Fruit fly (Drosophila melanogaster) whole organism, embryonic: ENCODE data around the gene slf.
A peak's percentile ranks its signal among the peaks of the same experiment; 100 is the strongest.

ENCODE experiments used
- Ada2b ChIP-seq: fragments of 200-800 bp; sonication (Bioruptor generic); IDR thresholded peaks from 2 replicates; pipeline ENCODE4 v1.3.6; 2022; ENCODE audit warnings: missing biosample characterization, missing genetic modification characterization
- CG10543 ChIP-seq: fragments of 200-800 bp; sonication (Bioruptor generic); optimal IDR thresholded peaks from 3 replicates; lab custom pipeline; 2017; ENCODE audit warnings: missing biosample characterization, mild to moderate bottlenecking, missing genetic modification characterization, moderate library complexity
- CG11696 ChIP-seq: fragments of 200-800 bp; sonication (Bioruptor generic); IDR thresholded peaks from 2 replicates; pipeline ENCODE4 v1.3.6; 2022; ENCODE audit warnings: missing biosample characterization, missing genetic modification characterization
- CG12391 ChIP-seq: fragments of 200-800 bp; sonication (Bioruptor generic); optimal IDR thresholded peaks from 3 replicates; lab custom pipeline; 2018; ENCODE audit warnings: missing biosample characterization, mild to moderate bottlenecking, missing genetic modification characterization, moderate library complexity
- CG12942 ChIP-seq: fragments of 200-800 bp; sonication (Bioruptor generic); optimal IDR thresholded peaks from 3 replicates; lab custom pipeline; 2016; ENCODE audit warnings: missing biosample characterization, missing genetic modification characterization
- CG13287 ChIP-seq: fragments of 200-800 bp; sonication (Bioruptor generic); IDR thresholded peaks from 2 replicates; pipeline ENCODE4 v1.3.6; 2022; ENCODE audit warnings: missing biosample characterization, missing genetic modification characterization; ENCODE audit not compliant: partially characterized antibody
- CG13296 ChIP-seq: fragments of 200-800 bp; sonication (Bioruptor generic); optimal IDR thresholded peaks from 3 replicates; lab custom pipeline; 2018; ENCODE audit warnings: missing biosample characterization, mild to moderate bottlenecking, missing genetic modification characterization
- CG14710 ChIP-seq: fragments of 200-800 bp; sonication (Bioruptor generic); optimal IDR thresholded peaks from 3 replicates; lab custom pipeline; 2019; ENCODE audit warnings: missing biosample characterization, mild to moderate bottlenecking, missing genetic modification characterization, moderate library complexity
- CG15011 ChIP-seq: fragments of 200-800 bp; sonication (Bioruptor generic); optimal IDR thresholded peaks from 3 replicates; lab custom pipeline; 2018; ENCODE audit warnings: missing biosample characterization, mild to moderate bottlenecking, missing genetic modification characterization
- CG15514 ChIP-seq: fragments of 200-800 bp; sonication (Bioruptor generic); optimal IDR thresholded peaks from 3 replicates; lab custom pipeline; 2017; ENCODE audit warnings: missing biosample characterization, missing genetic modification characterization, mild to moderate bottlenecking, moderate library complexity, missing genetic modification reagents
- CG17568 ChIP-seq: fragments of 200-800 bp; sonication (Bioruptor generic); optimal IDR thresholded peaks from 2 replicates; lab custom pipeline; 2018; ENCODE audit warnings: missing biosample characterization, mild to moderate bottlenecking, missing genetic modification characterization, moderate library complexity
- CG17912 ChIP-seq: fragments of 200-800 bp; sonication (Bioruptor generic); optimal IDR thresholded peaks from 2 replicates; lab custom pipeline; 2018; ENCODE audit warnings: missing biosample characterization, mild to moderate bottlenecking, missing genetic modification characterization
- CG18599 ChIP-seq: fragments of 200-800 bp; sonication (Bioruptor generic); optimal IDR thresholded peaks from 3 replicates; lab custom pipeline; 2017; ENCODE audit warnings: missing biosample characterization, missing genetic modification characterization, mild to moderate bottlenecking, moderate library complexity, missing genetic modification reagents
- CG31441 ChIP-seq: fragments of 200-800 bp; sonication (Bioruptor generic); IDR thresholded peaks from 2 replicates; pipeline ENCODE4 v1.3.6; 2022; ENCODE audit warnings: missing biosample characterization, missing genetic modification characterization
- CG3847 ChIP-seq: fragments of 200-800 bp; sonication (Bioruptor generic); IDR thresholded peaks from 2 replicates; pipeline ENCODE4 v1.3.6; 2022; ENCODE audit warnings: missing biosample characterization, missing genetic modification characterization
- CG4360 ChIP-seq: fragments of 200-800 bp; sonication (Bioruptor generic); IDR thresholded peaks from 2 replicates; pipeline ENCODE4 v1.3.6; 2022; ENCODE audit warnings: missing biosample characterization, missing genetic modification characterization
- CG4617 ChIP-seq: fragments of 200-800 bp; sonication (Bioruptor generic); optimal IDR thresholded peaks from 3 replicates; lab custom pipeline; 2016; ENCODE audit warnings: missing biosample characterization, missing genetic modification characterization, borderline replicate concordance
- CG6683 ChIP-seq: fragments of 200-800 bp; sonication (Bioruptor generic); optimal IDR thresholded peaks from 2 replicates; lab custom pipeline; 2017; ENCODE audit warnings: missing biosample characterization, mild to moderate bottlenecking, missing genetic modification characterization, missing genetic modification reagents
- CG7786 ChIP-seq: fragments of 200-800 bp; sonication (Bioruptor generic); optimal IDR thresholded peaks from 2 replicates; lab custom pipeline; 2016; ENCODE audit warnings: missing biosample characterization, missing genetic modification characterization
- CG7987 ChIP-seq: fragments of 200-800 bp; sonication (Bioruptor generic); optimal IDR thresholded peaks from 2 replicates; lab custom pipeline; 2018; ENCODE audit warnings: missing biosample characterization, mild to moderate bottlenecking, missing genetic modification characterization, moderate library complexity
- CG9817 ChIP-seq: fragments of 200-800 bp; sonication (Bioruptor generic); optimal IDR thresholded peaks from 2 replicates; lab custom pipeline; 2018; ENCODE audit warnings: missing biosample characterization, mild to moderate bottlenecking, missing genetic modification characterization, moderate library complexity
- CG9876 ChIP-seq: fragments of 200-800 bp; sonication (Bioruptor generic); optimal IDR thresholded peaks from 2 replicates; lab custom pipeline; 2016; ENCODE audit warnings: missing biosample characterization, missing genetic modification characterization
- CHES-1-like ChIP-seq: fragments of 200-800 bp; sonication (Bioruptor generic); optimal IDR thresholded peaks from 2 replicates; lab custom pipeline; 2016; ENCODE audit warnings: missing biosample characterization, missing genetic modification characterization
- Camta ChIP-seq: fragments of 200-800 bp; sonication (Bioruptor generic); optimal IDR thresholded peaks from 2 replicates; lab custom pipeline; 2016; ENCODE audit warnings: missing biosample characterization, missing genetic modification characterization
- Dad ChIP-seq: fragments of 200-800 bp; sonication (Bioruptor generic); optimal IDR thresholded peaks from 3 replicates; lab custom pipeline; 2016; ENCODE audit warnings: missing biosample characterization, missing genetic modification characterization
- H2.0 ChIP-seq: fragments of 200-800 bp; sonication (Bioruptor generic); IDR thresholded peaks from 2 replicates; pipeline ENCODE4 v1.3.6; 2022; ENCODE audit warnings: missing biosample characterization, missing genetic modification characterization
- Hmx ChIP-seq: fragments of 200-800 bp; sonication (Bioruptor generic); optimal IDR thresholded peaks from 2 replicates; lab custom pipeline; 2016; ENCODE audit warnings: missing biosample characterization, missing genetic modification characterization
- Hr3 ChIP-seq: fragments of 200-800 bp; sonication (Bioruptor generic); optimal IDR thresholded peaks from 3 replicates; lab custom pipeline; 2016; ENCODE audit warnings: missing biosample characterization, missing genetic modification characterization
- Neu2 ChIP-seq: fragments of 200-800 bp; sonication (Bioruptor generic); optimal IDR thresholded peaks from 3 replicates; lab custom pipeline; 2016; ENCODE audit warnings: missing biosample characterization, missing genetic modification characterization, borderline replicate concordance
- Opbp ChIP-seq: fragments of 200-800 bp; sonication (Bioruptor generic); IDR thresholded peaks from 3 replicates; pipeline ENCODE4 v1.3.6; 2022; ENCODE audit warnings: missing biosample characterization, missing genetic modification characterization; ENCODE audit not compliant: partially characterized antibody
- PHDP ChIP-seq: fragments of 200-800 bp; sonication (Bioruptor generic); optimal IDR thresholded peaks from 3 replicates; lab custom pipeline; 2018; ENCODE audit warnings: missing biosample characterization, mild to moderate bottlenecking, missing genetic modification characterization, moderate library complexity
- Sin3A ChIP-seq: fragments of >200 bp; optimal IDR thresholded peaks from 2 replicates; lab custom pipeline; 2018
- Sry-δ ChIP-seq: fragments of 200-800 bp; sonication (Bioruptor generic); optimal IDR thresholded peaks from 2 replicates; lab custom pipeline; 2016; ENCODE audit warnings: missing biosample characterization, missing genetic modification characterization
- Vsx1 ChIP-seq: fragments of 200-800 bp; sonication (Bioruptor generic); optimal IDR thresholded peaks from 2 replicates; lab custom pipeline; 2017; ENCODE audit warnings: missing biosample characterization, mild to moderate bottlenecking, missing genetic modification characterization, missing genetic modification reagents
- br ChIP-seq: fragments of >200 bp; optimal IDR thresholded peaks from 2 replicates; lab custom pipeline; 2017
- cato ChIP-seq: fragments of 200-800 bp; sonication (Bioruptor generic); optimal IDR thresholded peaks from 2 replicates; lab custom pipeline; 2016; ENCODE audit warnings: missing biosample characterization, missing genetic modification characterization, borderline replicate concordance
- cg ChIP-seq: fragments of 200-800 bp; sonication (Bioruptor generic); optimal IDR thresholded peaks from 3 replicates; lab custom pipeline; 2019; ENCODE audit warnings: missing biosample characterization, mild to moderate bottlenecking, missing genetic modification characterization, moderate library complexity
- fd102C ChIP-seq: fragments of 200-800 bp; sonication (Bioruptor generic); optimal IDR thresholded peaks from 2 replicates; lab custom pipeline; 2018; ENCODE audit warnings: missing biosample characterization, mild to moderate bottlenecking, missing genetic modification characterization, moderate library complexity
- fru ChIP-seq: fragments of >200 bp; optimal IDR thresholded peaks from 2 replicates; lab custom pipeline; 2017
- gcm ChIP-seq: fragments of 200-800 bp; sonication (Bioruptor generic); optimal IDR thresholded peaks from 2 replicates; lab custom pipeline; 2019; ENCODE audit warnings: missing biosample characterization, mild to moderate bottlenecking, missing genetic modification characterization, moderate library complexity
- ken ChIP-seq: fragments of 200-800 bp; sonication (Bioruptor generic); IDR thresholded peaks from 3 replicates; pipeline ENCODE4 v1.3.6; 2022; ENCODE audit warnings: missing biosample characterization, missing genetic modification characterization
- otp ChIP-seq: fragments of 200-800 bp; sonication (Bioruptor generic); IDR thresholded peaks from 3 replicates; pipeline ENCODE4, ENCODE4 v1.3.6; 2022; ENCODE audit warnings: missing biosample characterization, missing genetic modification characterization
- pan ChIP-seq, 4 experiments: fragments of >200 bp in 3 of 4; fragments of 200-800 bp in 1 of 4; sonication (Bioruptor generic) in 1 of 4; optimal IDR thresholded peaks in 3 of 4; IDR thresholded peaks in 1 of 4; 2 replicates each; pipeline versions ENCODE4 v1.3.6 to Lab custom; 2017 to 2022; ENCODE audit warnings: missing biosample characterization in 2 of 4, missing genetic modification characterization in 2 of 4, mixed read lengths in 1 of 4
- pb ChIP-seq: fragments of 200-800 bp; sonication (Bioruptor generic); optimal IDR thresholded peaks from 3 replicates; lab custom pipeline; 2016; ENCODE audit warnings: missing biosample characterization, missing genetic modification characterization
- pho ChIP-seq: fragments of 200-800 bp; sonication (Bioruptor generic); optimal IDR thresholded peaks from 2 replicates; lab custom pipeline; 2016; ENCODE audit warnings: missing biosample characterization, missing genetic modification characterization
- seq ChIP-seq: fragments of 200-800 bp; sonication (Bioruptor generic); IDR thresholded peaks from 2 replicates; pipeline ENCODE4 v1.3.6; 2022; ENCODE audit warnings: missing biosample characterization, missing genetic modification characterization
- sim ChIP-seq: fragments of 200-800 bp; sonication (Bioruptor generic); IDR thresholded peaks from 2 replicates; pipeline ENCODE4 v1.3.6; 2022; ENCODE audit warnings: missing biosample characterization, missing genetic modification characterization
- vvl ChIP-seq: fragments of 200-800 bp; sonication (Bioruptor generic); IDR thresholded peaks from 2 replicates; pipeline ENCODE4 v1.3.6; 2022; ENCODE audit warnings: missing biosample characterization, missing genetic modification characterization
- wdn ChIP-seq: fragments of 200-800 bp; sonication (Bioruptor generic); IDR thresholded peaks from 2 replicates; pipeline ENCODE4 v1.3.6; 2022; ENCODE audit warnings: missing biosample characterization, missing genetic modification characterization
- z ChIP-seq: fragments of 200-800 bp; sonication (Bioruptor generic); IDR thresholded peaks from 3 replicates; pipeline ENCODE4 v1.3.6; 2022; ENCODE audit warnings: missing biosample characterization, missing genetic modification characterization
- zf30C ChIP-seq: fragments of 200-800 bp; sonication (Bioruptor generic); optimal IDR thresholded peaks from 3 replicates; lab custom pipeline; 2018; ENCODE audit warnings: missing biosample characterization, mild to moderate bottlenecking, missing genetic modification characterization

slf gene

dm6 chr2L:4821319-4821717, 19.6 kb upstream of the slf start (continued):
- peak; percentile 63 for TF ChIP-seq CG15011
- TF ChIP-seq CG9817 (tag; lab: Kevin White, UChicago), result peak; percentile 49
- TF ChIP-seq CG3847 (GFP tag; lab: Robert Waterston, UW), result peak; percentile 69
- peak; percentile 64 for TF ChIP-seq seq
- 0 out of 2 replicates have a peak, but pooled peaks have one; percentile 34 for TF ChIP-seq CG11696 (GFP tag; lab: Robert Waterston, UW)
- TF ChIP-seq cg (GFP tag; lab: Kevin White, UChicago), result no peak
- peak; percentile 23 for TF ChIP-seq CG12942 (GFP tag; lab: Kevin White, UChicago)
- peak; percentile 64; the same call in 1 of the 2 replicates for TF ChIP-seq H2.0 (GFP tag; lab: Robert Waterston, UW)
- no peak for TF ChIP-seq Hmx (GFP tag; lab: Kevin White, UChicago)
- peak; percentile 57 for TF ChIP-seq CG6683 (GFP tag; lab: Kevin White, UChicago)
- peak; percentile 82 for TF ChIP-seq CG31441
- no peak for TF ChIP-seq Sin3A (lab: Kevin White, UChicago)
- peak; percentile 36 for TF ChIP-seq CG12391 (tag; lab: Kevin White, UChicago)
- peak; percentile 39; the same call in 1 of the 3 replicates for TF ChIP-seq ken (GFP tag; lab: Robert Waterston, UW)
- peak; percentile 42 for TF ChIP-seq Hr3 (GFP tag; lab: Kevin White, UChicago)
- no peak for TF ChIP-seq Neu2
- peak; percentile 88 for TF ChIP-seq CG13296
- TF ChIP-seq CG17568 (GFP tag; lab: Kevin White, UChicago), result peak; percentile 36
- peak; percentile 42 for TF ChIP-seq CG14710 (tag; lab: Kevin White, UChicago)
- TF ChIP-seq CG17912 (GFP tag; lab: Kevin White, UChicago), result no peak
- peak; percentile 75 for TF ChIP-seq PHDP (tag; lab: Kevin White, UChicago)
- TF ChIP-seq Opbp (GFP tag; lab: Robert Waterston, UW), result no peak
- peak; percentile 65 for TF ChIP-seq vvl
- no peak for TF ChIP-seq Vsx1 (GFP tag; lab: Kevin White, UChicago)
- TF ChIP-seq CG7987 (GFP tag; lab: Kevin White, UChicago), result no peak
- no peak for TF ChIP-seq Dad
- TF ChIP-seq cato (GFP tag; lab: Kevin White, UChicago), result no peak
- peak; percentile 45 for TF ChIP-seq Camta
- TF ChIP-seq sim, result no peak
- no peak for TF ChIP-seq CG7786 (GFP tag; lab: Kevin White, UChicago)
- TF ChIP-seq zf30C (GFP tag; lab: Kevin White, UChicago), result no peak
- no peak for TF ChIP-seq CG9876 (GFP tag; lab: Kevin White, UChicago)
- peak; percentile 59 for TF ChIP-seq CG15514 (GFP tag; lab: Kevin White, UChicago)
- no peak for TF ChIP-seq br (lab: Kevin White, UChicago)
- peak; percentile 51; the same call in 1 of the 2 replicates for TF ChIP-seq wdn
- TF ChIP-seq fd102C (GFP tag; lab: Kevin White, UChicago), result no peak
- no peak for TF ChIP-seq pb (GFP tag; lab: Kevin White, UChicago)
- peak; percentile 88 for TF ChIP-seq CG4360
- TF ChIP-seq CG18599 (GFP tag; lab: Kevin White, UChicago), result peak; percentile 91
- TF ChIP-seq z (GFP tag; lab: Robert Waterston, UW), result no peak
- TF ChIP-seq fru (lab: Kevin White, UChicago), result no peak
- no peak for TF ChIP-seq pan (optimal IDR thresholded peaks at IDR 0.05; lab: Kevin White, UChicago)
- peak in 1 of 2 experiments; percentile 66 for TF ChIP-seq pan (GFP tag; optimal IDR thresholded peaks at IDR 0.05 in 1 of 2, IDR thresholded peaks at IDR 0.05 in 1 of 2)
- TF ChIP-seq CG13287 (GFP tag; lab: Robert Waterston, UW), result no peak
- no peak for TF ChIP-seq Sry-δ (GFP tag; lab: Kevin White, UChicago)
- TF ChIP-seq CHES-1-like (GFP tag; lab: Kevin White, UChicago), result peak; percentile 31
- peak; percentile 19 for TF ChIP-seq CG10543
- TF ChIP-seq CG4617 (GFP tag; lab: Kevin White, UChicago), result no peak
- peak; percentile 17 for TF ChIP-seq gcm
- peak; percentile 75 for TF ChIP-seq Ada2b (GFP tag; lab: Robert Waterston, UW)
- TF ChIP-seq otp (GFP tag; lab: Robert Waterston, UW), result no peak
- TF ChIP-seq pho, result peak; percentile 49
